Fruit fly (Drosophila melanogaster) whole organism, embryonic: Measurements from ENCODE around the gene CG42660.

ENCODE experiments used
- Ada2b ChIP-seq: fragments of 200-800 bp; sonication (Bioruptor generic); IDR thresholded peaks from 2 replicates; pipeline ENCODE4 v1.3.6; 2022; ENCODE audit warnings: missing biosample characterization, missing genetic modification characterization
- Adf1 ChIP-seq: fragments of 200-800 bp; sonication (Bioruptor generic); IDR thresholded peaks from 2 replicates; pipeline ENCODE4 v1.3.6; 2022; ENCODE audit warnings: missing biosample characterization, missing genetic modification characterization
- Atf-2 ChIP-seq: fragments of 200-800 bp; sonication (Bioruptor generic); optimal IDR thresholded peaks from 2 replicates; lab custom pipeline; 2016; ENCODE audit warnings: missing biosample characterization, missing genetic modification characterization
- Awh ChIP-seq: fragments of 200-800 bp; sonication (Bioruptor generic); IDR thresholded peaks from 2 replicates; pipeline ENCODE4, ENCODE4 v1.3.6; 2022; ENCODE audit warnings: missing biosample characterization, missing genetic modification characterization
- CG10979 ChIP-seq: fragments of 200-800 bp; sonication (Bioruptor generic); optimal IDR thresholded peaks from 2 replicates; lab custom pipeline; 2018; ENCODE audit warnings: missing biosample characterization, mild to moderate bottlenecking, missing genetic modification characterization, moderate library complexity
- CG12299 ChIP-seq: fragments of 200-800 bp; sonication (Bioruptor generic); optimal IDR thresholded peaks from 2 replicates; lab custom pipeline; 2018; ENCODE audit warnings: missing biosample characterization, mild to moderate bottlenecking, missing genetic modification characterization
- CG13296 ChIP-seq: fragments of 200-800 bp; sonication (Bioruptor generic); optimal IDR thresholded peaks from 3 replicates; lab custom pipeline; 2018; ENCODE audit warnings: missing biosample characterization, mild to moderate bottlenecking, missing genetic modification characterization
- CG14050 ChIP-seq: fragments of 200-800 bp; sonication (Bioruptor generic); IDR thresholded peaks from 3 replicates; pipeline ENCODE4 v1.3.6; 2022; ENCODE audit warnings: missing biosample characterization, missing genetic modification characterization
- CG17829 ChIP-seq: fragments of 200-800 bp; optimal IDR thresholded peaks from 2 replicates; lab custom pipeline; 2019; ENCODE audit warnings: missing biosample characterization, mild to moderate bottlenecking, missing genetic modification characterization, moderate library complexity
- CG1832 ChIP-seq: fragments of 200-800 bp; sonication (Bioruptor generic); optimal IDR thresholded peaks from 2 replicates; lab custom pipeline; 2017; ENCODE audit warnings: missing biosample characterization, mild to moderate bottlenecking, missing genetic modification characterization, inconsistent platforms
- CG2199 ChIP-seq: fragments of 200-800 bp; sonication (Bioruptor generic); IDR thresholded peaks from 3 replicates; pipeline ENCODE4 v1.3.6; 2022; ENCODE audit warnings: missing biosample characterization, missing genetic modification characterization
- CG2678 ChIP-seq: fragments of 200-800 bp; sonication (Bioruptor generic); optimal IDR thresholded peaks from 3 replicates; lab custom pipeline; 2019; ENCODE audit warnings: missing biosample characterization, mild to moderate bottlenecking, missing genetic modification characterization, moderate library complexity
- CG32532 ChIP-seq: fragments of 200-800 bp; sonication (Bioruptor generic); IDR thresholded peaks from 2 replicates; pipeline ENCODE4 v1.3.6; 2022; ENCODE audit warnings: missing biosample characterization, missing genetic modification characterization
- CG33557 ChIP-seq: fragments of 200-800 bp; sonication (Bioruptor generic); optimal IDR thresholded peaks from 2 replicates; lab custom pipeline; 2019; ENCODE audit warnings: missing biosample characterization, mild to moderate bottlenecking, missing genetic modification characterization, moderate library complexity
- CG34376 ChIP-seq: fragments of 200-800 bp; sonication (Bioruptor generic); optimal IDR thresholded peaks from 2 replicates; lab custom pipeline; 2018; ENCODE audit warnings: missing biosample characterization, mild to moderate bottlenecking, missing genetic modification characterization
- CG3838 ChIP-seq: fragments of 200-800 bp; sonication (Bioruptor generic); optimal IDR thresholded peaks from 3 replicates; lab custom pipeline; 2016; ENCODE audit warnings: missing biosample characterization, missing genetic modification characterization
- CG3847 ChIP-seq: fragments of 200-800 bp; sonication (Bioruptor generic); IDR thresholded peaks from 2 replicates; pipeline ENCODE4 v1.3.6; 2022; ENCODE audit warnings: missing biosample characterization, missing genetic modification characterization
- CG6791 ChIP-seq: fragments of 200-800 bp; sonication (Bioruptor generic); IDR thresholded peaks from 3 replicates; pipeline ENCODE4 v1.3.6; 2022; ENCODE audit warnings: missing biosample characterization, missing genetic modification characterization; ENCODE audit not compliant: partially characterized antibody
- CG6813 ChIP-seq: fragments of 200-800 bp; sonication (Bioruptor generic); optimal IDR thresholded peaks from 2 replicates; lab custom pipeline; 2017; ENCODE audit warnings: missing biosample characterization, missing genetic modification characterization, mild to moderate bottlenecking, moderate library complexity, missing genetic modification reagents
- CG8765 ChIP-seq: fragments of 200-800 bp; sonication (Bioruptor generic); IDR thresholded peaks from 2 replicates; pipeline ENCODE4 v1.3.6; 2022; ENCODE audit warnings: missing biosample characterization, missing genetic modification characterization
- CG9876 ChIP-seq: fragments of 200-800 bp; sonication (Bioruptor generic); optimal IDR thresholded peaks from 2 replicates; lab custom pipeline; 2016; ENCODE audit warnings: missing biosample characterization, missing genetic modification characterization
- Ets65A ChIP-seq: fragments of 200-800 bp; sonication (Bioruptor generic); peaks from one replicate; lab custom pipeline; 2016; ENCODE audit warnings: missing biosample characterization, missing genetic modification characterization
- Hr78 ChIP-seq, 2 experiments: fragments of 200-800 bp in 1 of 2; fragments of >200 bp in 1 of 2; sonication (Bioruptor generic) in 1 of 2; optimal IDR thresholded peaks; 2 replicates each; lab custom pipeline; 2017 to 2019; ENCODE audit warnings: missing biosample characterization in 2 of 2, missing genetic modification characterization in 2 of 2, mild to moderate bottlenecking in 1 of 2, moderate library complexity in 1 of 2
- Neu2 ChIP-seq: fragments of 200-800 bp; sonication (Bioruptor generic); optimal IDR thresholded peaks from 3 replicates; lab custom pipeline; 2016; ENCODE audit warnings: missing biosample characterization, missing genetic modification characterization, borderline replicate concordance
- Ptx1 ChIP-seq: fragments of 200-800 bp; sonication (Bioruptor generic); IDR thresholded peaks from 2 replicates; pipeline ENCODE4 v1.3.6; 2022; ENCODE audit warnings: missing biosample characterization, missing genetic modification characterization
- Six4 ChIP-seq: fragments of 200-800 bp; sonication (Bioruptor generic); optimal IDR thresholded peaks from 2 replicates; lab custom pipeline; 2016; ENCODE audit warnings: missing biosample characterization, missing genetic modification characterization
- Ssrp ChIP-seq: fragments of 200-800 bp; sonication (Bioruptor generic); optimal IDR thresholded peaks from 2 replicates; lab custom pipeline; 2018; ENCODE audit warnings: missing biosample characterization, mild to moderate bottlenecking, missing genetic modification characterization, moderate library complexity
- Vsx1 ChIP-seq: fragments of 200-800 bp; sonication (Bioruptor generic); optimal IDR thresholded peaks from 2 replicates; lab custom pipeline; 2017; ENCODE audit warnings: missing biosample characterization, mild to moderate bottlenecking, missing genetic modification characterization, missing genetic modification reagents
- YL-1 ChIP-seq: fragments of 200-800 bp; sonication (Bioruptor generic); optimal IDR thresholded peaks from 3 replicates; lab custom pipeline; 2017; ENCODE audit warnings: missing biosample characterization, mild to moderate bottlenecking, missing genetic modification characterization
- bbx ChIP-seq: fragments of 200-800 bp; sonication (Bioruptor generic); IDR thresholded peaks from 2 replicates; pipeline ENCODE4 v1.3.6; 2022; ENCODE audit warnings: missing biosample characterization, missing genetic modification characterization; ENCODE audit not compliant: partially characterized antibody
- ci ChIP-seq: fragments of 200-800 bp; sonication (Bioruptor generic); IDR thresholded peaks from 3 replicates; pipeline ENCODE4 v1.3.6; 2022; ENCODE audit warnings: missing biosample characterization, missing genetic modification characterization
- crc ChIP-seq: fragments of 200-800 bp; sonication (Bioruptor generic); optimal IDR thresholded peaks from 2 replicates; lab custom pipeline; 2016; ENCODE audit warnings: missing biosample characterization, missing genetic modification characterization
- disco-r ChIP-seq: fragments of 200-800 bp; sonication (Bioruptor generic); optimal IDR thresholded peaks from 2 replicates; lab custom pipeline; 2016; ENCODE audit warnings: missing biosample characterization, missing genetic modification characterization
- dmrt99B ChIP-seq: fragments of 200-800 bp; sonication (Bioruptor generic); optimal IDR thresholded peaks from 2 replicates; lab custom pipeline; 2018; ENCODE audit warnings: missing biosample characterization, mild to moderate bottlenecking, missing genetic modification characterization, moderate library complexity
- ems ChIP-seq: fragments of 200-800 bp; sonication (Bioruptor generic); optimal IDR thresholded peaks from 3 replicates; lab custom pipeline; 2016; ENCODE audit warnings: missing biosample characterization, missing genetic modification characterization
- fd64A ChIP-seq: fragments of 200-800 bp; sonication (Bioruptor generic); optimal IDR thresholded peaks from 3 replicates; lab custom pipeline; 2018; ENCODE audit warnings: missing biosample characterization, mild to moderate bottlenecking, missing genetic modification characterization
- ftz-f1 ChIP-seq: fragments of 200-800 bp; sonication (Bioruptor generic); optimal IDR thresholded peaks from 2 replicates; lab custom pipeline; 2016; ENCODE audit warnings: missing biosample characterization, missing genetic modification characterization
- h ChIP-seq: fragments of >200 bp; optimal IDR thresholded peaks from 2 replicates; lab custom pipeline; 2017
- hbn ChIP-seq: fragments of 200-800 bp; sonication (Bioruptor generic); IDR thresholded peaks from 2 replicates; pipeline ENCODE4 v1.3.6; 2022; ENCODE audit warnings: missing biosample characterization, missing genetic modification characterization; ENCODE audit not compliant: partially characterized antibody
- onecut ChIP-seq: fragments of 200-800 bp; sonication (Bioruptor generic); IDR thresholded peaks from 2 replicates; pipeline ENCODE4 v1.3.6; 2022; ENCODE audit warnings: missing biosample characterization, missing genetic modification characterization
- otp ChIP-seq: fragments of 200-800 bp; sonication (Bioruptor generic); IDR thresholded peaks from 3 replicates; pipeline ENCODE4, ENCODE4 v1.3.6; 2022; ENCODE audit warnings: missing biosample characterization, missing genetic modification characterization
- ranshi ChIP-seq: fragments of 200-800 bp; sonication (Bioruptor generic); IDR thresholded peaks from 2 replicates; pipeline ENCODE4 v1.3.6; 2022; ENCODE audit warnings: missing biosample characterization, missing genetic modification characterization
- rib ChIP-seq: fragments of 200-800 bp; sonication (Bioruptor generic); IDR thresholded peaks from 2 replicates; pipeline ENCODE4 v1.3.6; 2022; ENCODE audit warnings: missing biosample characterization, missing genetic modification characterization
- salm ChIP-seq: fragments of 200-800 bp; sonication (Bioruptor generic); optimal IDR thresholded peaks from 2 replicates; lab custom pipeline; 2018; ENCODE audit warnings: missing biosample characterization, mild to moderate bottlenecking, missing genetic modification characterization
- so ChIP-seq: fragments of 200-800 bp; sonication (Bioruptor generic); IDR thresholded peaks from 3 replicates; pipeline ENCODE4 v1.3.6; 2022; ENCODE audit warnings: missing biosample characterization, missing genetic modification characterization
- trh ChIP-seq: fragments of 200-800 bp; sonication (Bioruptor generic); optimal IDR thresholded peaks from 2 replicates; lab custom pipeline; 2016; ENCODE audit warnings: missing biosample characterization, missing genetic modification characterization
- wek ChIP-seq: fragments of 200-800 bp; sonication (Bioruptor generic); optimal IDR thresholded peaks from 3 replicates; lab custom pipeline; 2018; ENCODE audit warnings: missing biosample characterization, mild to moderate bottlenecking, missing genetic modification characterization, moderate library complexity
- z ChIP-seq: fragments of 200-800 bp; sonication (Bioruptor generic); IDR thresholded peaks from 3 replicates; pipeline ENCODE4 v1.3.6; 2022; ENCODE audit warnings: missing biosample characterization, missing genetic modification characterization

CG42660 gene

dm6 chr3L:7434715-7435653, 30.3 kb upstream of the CG42660 start, which contains the start of gene Rac2 (continued):
- peak; percentile 51; the same call in 1 of the 3 replicates for TF ChIP-seq otp (GFP tag; lab: Robert Waterston, UW)
- TF ChIP-seq Ssrp (tag; lab: Kevin White, UChicago): no peak
- TF ChIP-seq ems (GFP tag; lab: Kevin White, UChicago): no peak
- TF ChIP-seq trh (GFP tag; lab: Kevin White, UChicago): no peak
- no peak for TF ChIP-seq Ada2b (GFP tag; lab: Robert Waterston, UW)
- TF ChIP-seq CG6791: peak; percentile 57; the same call in 1 of the 3 replicates
- no peak for TF ChIP-seq onecut (GFP tag; lab: Robert Waterston, UW)
- peak; percentile 54 for TF ChIP-seq bbx
- TF ChIP-seq CG17829 (tag; lab: Kevin White, UChicago): peak; percentile 15
- TF ChIP-seq Atf-2: no peak
- TF ChIP-seq CG6813 (GFP tag; lab: Kevin White, UChicago): no peak
- TF ChIP-seq wek (GFP tag; lab: Kevin White, UChicago): no peak
- peak; percentile 26; the same call in 1 of the 2 replicates for TF ChIP-seq CG3847 (GFP tag; lab: Robert Waterston, UW)
- TF ChIP-seq Awh (GFP tag; lab: Robert Waterston, UW): 0 out of 2 replicates have a peak, but pooled peaks have one; percentile 47
- no peak for TF ChIP-seq fd64A (GFP tag; lab: Kevin White, UChicago)
- TF ChIP-seq CG2199 (GFP tag; lab: Robert Waterston, UW): peak; percentile 88; the same call in 2 of the 3 replicates
- peak; percentile 95 for TF ChIP-seq CG1832 (GFP tag; lab: Kevin White, UChicago)
- TF ChIP-seq CG34376 (GFP tag; lab: Kevin White, UChicago): peak; percentile 7
- TF ChIP-seq Ptx1 (GFP tag; lab: Robert Waterston, UW): peak; percentile 30; the same call in 1 of the 2 replicates
- peak; percentile 85 for TF ChIP-seq z
- peak; percentile 44 for TF ChIP-seq hbn (GFP tag; lab: Robert Waterston, UW)
- peak; percentile 31 for TF ChIP-seq CG13296 (GFP tag; lab: Kevin White, UChicago)
- TF ChIP-seq so (GFP tag; lab: Robert Waterston, UW): no peak
- 0 out of 2 replicates have a peak, but pooled peaks have one; percentile 4 for TF ChIP-seq ranshi (GFP tag; lab: Robert Waterston, UW)
- no peak for TF ChIP-seq crc (GFP tag; lab: Kevin White, UChicago)
- no peak for TF ChIP-seq Six4
- peak in 1 of 2 experiments; percentile 85 for TF ChIP-seq Hr78 (GFP tag; optimal IDR thresholded peaks at IDR 0.05; lab: Kevin White, UChicago)
- TF ChIP-seq CG9876 (GFP tag; lab: Kevin White, UChicago): no peak
- TF ChIP-seq CG33557 (GFP tag; lab: Kevin White, UChicago): peak; percentile 27
- TF ChIP-seq dmrt99B (tag; lab: Kevin White, UChicago): peak; percentile 5
- peak; percentile 24 for TF ChIP-seq CG2678 (tag; lab: Kevin White, UChicago)
- TF ChIP-seq CG3838 (GFP tag; lab: Kevin White, UChicago): no peak
- TF ChIP-seq CG8765 (GFP tag; lab: Robert Waterston, UW): peak; percentile 26; the same call in 1 of the 2 replicates
- peak; percentile 58 for TF ChIP-seq Vsx1 (GFP tag; lab: Kevin White, UChicago)
- TF ChIP-seq rib: peak; percentile 64; the same call in 1 of the 2 replicates
- TF ChIP-seq salm (tag; lab: Kevin White, UChicago): peak; percentile 7
- TF ChIP-seq CG12299 (tag; lab: Kevin White, UChicago): peak; percentile 2
- TF ChIP-seq h: no peak
- peak; percentile 22 for TF ChIP-seq CG10979 (tag; lab: Kevin White, UChicago)
- peak; percentile 65 for TF ChIP-seq Adf1 (GFP tag; lab: Robert Waterston, UW)
- no peak for TF ChIP-seq Neu2 (GFP tag; lab: Kevin White, UChicago)
- TF ChIP-seq ftz-f1 (GFP tag; lab: Kevin White, UChicago): peak; percentile 98
- 0 out of 3 replicates have a peak, but pooled peaks have one; percentile 59 for TF ChIP-seq ci (GFP tag; lab: Robert Waterston, UW)
- TF ChIP-seq YL-1 (GFP tag; lab: Kevin White, UChicago): peak; percentile 60
- TF ChIP-seq CG32532 (GFP tag; lab: Robert Waterston, UW): peak; percentile 61; the same call in 1 of the 2 replicates
- no peak for TF ChIP-seq CG14050 (GFP tag; lab: Robert Waterston, UW)
- TF ChIP-seq disco-r (GFP tag; lab: Kevin White, UChicago): no peak
- no peak for TF ChIP-seq Ets65A
